Worm (Caenorhabditis elegans): ENCODE data around the gene nhr-177.

The nhr-177 gene

ce11 chrV:1627269-1627668 is 17.2 kb downstream of the nhr-177 start (continued):
- TF ChIP-seq lin-38 (GFP tag; IDR thresholded peaks at IDR 0.05) (no peak), F26F4.8 (GFP tag; conservative IDR thresholded peaks at IDR 0.05) (no peak), lin-13 (GFP tag; optimal IDR thresholded peaks at IDR 0.05) (no peak), nhr-11 (tag; optimal IDR thresholded peaks at IDR 0.05) (no peak), vab-7 (GFP tag; IDR thresholded peaks at IDR 0.05) (no peak)

ce11 chrV:1629329-1629728 is 19.3 kb downstream of the nhr-177 start, which contains the start of gene nhr-238:
TSS of gene nhr-238 (minus strand) at chrV:1629432.
- TF ChIP-seq nhr-6 (tag; optimal IDR thresholded peaks at IDR 0.05): no peak
- peak; percentile 44 for TF ChIP-seq dve-1 (tag; optimal IDR thresholded peaks at IDR 0.05; ENCODE audit: insufficient read depth)
- no peak for TF ChIP-seq D1046.2 (GFP tag; IDR thresholded peaks at IDR 0.05)
- TF ChIP-seq mdt-29 (GFP tag; IDR thresholded peaks at IDR 0.05): no peak
- no peak for TF ChIP-seq snpc-1.2 (GFP tag; IDR thresholded peaks at IDR 0.05)
- no peak for TF ChIP-seq jun-1 (tag; optimal IDR thresholded peaks at IDR 0.05)
- no peak for TF ChIP-seq zag-1 (tag; optimal IDR thresholded peaks at IDR 0.05)
- peak; percentile 75 for TF ChIP-seq ztf-7 (tag; optimal IDR thresholded peaks at IDR 0.05)
- TF ChIP-seq F44E2.7 (GFP tag; IDR thresholded peaks at IDR 0.05): no peak
- TF ChIP-seq Y105C5A.15 (GFP tag; IDR thresholded peaks at IDR 0.05): no peak
- no peak for TF ChIP-seq ceh-32 (tag; optimal IDR thresholded peaks at IDR 0.05; ENCODE audit: poor library complexity)
- no peak for TF ChIP-seq nhr-48 (tag; optimal IDR thresholded peaks at IDR 0.05)
- no peak for TF ChIP-seq ZK337.2 (GFP tag; IDR thresholded peaks at IDR 0.05)
- no peak for TF ChIP-seq attf-4 (tag; optimal IDR thresholded peaks at IDR 0.05)
- TF ChIP-seq spr-1 (tag; optimal IDR thresholded peaks at IDR 0.05): no peak
- no peak for TF ChIP-seq F37D6.2 (tag; optimal IDR thresholded peaks at IDR 0.05)
- TF ChIP-seq daf-16 (GFP tag; optimal IDR thresholded peaks at IDR 0.05): no peak
- peak; percentile 17 for TF ChIP-seq daf-16 (tag; optimal IDR thresholded peaks at IDR 0.05)
- no peak for TF ChIP-seq Y75B8A.6 (GFP tag; IDR thresholded peaks at IDR 0.05)
- TF ChIP-seq ces-1 (GFP tag; optimal IDR thresholded peaks at IDR 0.05): no peak
- no peak for TF ChIP-seq zfp-3 (GFP tag; conservative IDR thresholded peaks at IDR 0.05)
- TF ChIP-seq daf-8 (GFP tag; IDR thresholded peaks at IDR 0.05): no peak
- TF ChIP-seq php-3 (GFP tag; IDR thresholded peaks at IDR 0.05): no peak
- no peak for TF ChIP-seq spr-3 (GFP tag; optimal IDR thresholded peaks at IDR 0.05)
- peak; percentile 85 for TF ChIP-seq nhr-42 (GFP tag; IDR thresholded peaks at IDR 0.05)
- TF ChIP-seq lir-3 (tag; optimal IDR thresholded peaks at IDR 0.05): no peak
- no peak for TF ChIP-seq mxl-3 (GFP tag; optimal IDR thresholded peaks at IDR 0.05)
- TF ChIP-seq hlh-11 (tag; optimal IDR thresholded peaks at IDR 0.05): no peak
- peak; percentile 100 for TF ChIP-seq nhr-28 (tag; optimal IDR thresholded peaks at IDR 0.05)
- TF ChIP-seq nhr-77 (tag; optimal IDR thresholded peaks at IDR 0.05): peak; percentile 99

ce11 chrV:1631148-1631547 is 21.1 kb downstream of the nhr-177 start, which contains the start of gene Y46H3D.8:
TSS of gene Y46H3D.8 (minus strand) at chrV:1631248.
- TF ChIP-seq duxl-1 (tag; optimal IDR thresholded peaks at IDR 0.05; ENCODE audit: poor library complexity) (no peak), rbr-2 (tag; optimal IDR thresholded peaks at IDR 0.05) (no peak), mdt-29 (GFP tag; IDR thresholded peaks at IDR 0.05) (no peak), ZK337.2 (GFP tag; IDR thresholded peaks at IDR 0.05) (no peak), Y5F2A.4 (GFP tag; optimal IDR thresholded peaks at IDR 0.05) (no peak), nhr-111 (GFP tag; optimal IDR thresholded peaks at IDR 0.05) (no peak), lin-15B (tag; optimal IDR thresholded peaks at IDR 0.05) (no peak), ZK546.5 (tag; optimal IDR thresholded peaks at IDR 0.05) (no peak)

All from whole organism, L4 larva.